Worm (Caenorhabditis elegans): ENCODE measurements around the gene nhx-3.

DNA sequence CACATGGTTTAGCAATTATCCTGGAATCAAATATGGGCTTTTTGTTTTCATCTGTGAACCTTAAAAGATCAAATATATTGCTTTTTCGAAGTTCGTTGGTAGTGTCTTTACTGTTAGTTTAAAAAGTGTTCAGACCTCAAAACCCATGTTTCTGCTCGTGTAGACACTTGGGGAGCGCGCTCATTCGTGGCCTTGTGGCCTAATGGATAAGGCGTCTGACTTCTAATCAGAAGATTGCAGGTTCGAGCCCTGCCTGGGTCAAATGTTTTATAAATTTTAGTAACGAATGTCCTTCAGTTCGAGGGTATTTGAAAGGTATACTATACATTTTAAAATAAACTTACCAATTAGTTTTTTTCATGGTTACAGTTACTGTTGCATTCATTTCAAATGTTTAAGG lies 39.1 kb downstream of the nhx-3 start:
- TF ChIP-seq snpc-4 (tag; optimal IDR thresholded peaks at IDR 0.05) (no peak), spr-1 (tag; optimal IDR thresholded peaks at IDR 0.05) (no peak)
